Worm (Caenorhabditis elegans): ENCODE results near the gene F58E6.8.

The F58E6.8 gene

DNA sequence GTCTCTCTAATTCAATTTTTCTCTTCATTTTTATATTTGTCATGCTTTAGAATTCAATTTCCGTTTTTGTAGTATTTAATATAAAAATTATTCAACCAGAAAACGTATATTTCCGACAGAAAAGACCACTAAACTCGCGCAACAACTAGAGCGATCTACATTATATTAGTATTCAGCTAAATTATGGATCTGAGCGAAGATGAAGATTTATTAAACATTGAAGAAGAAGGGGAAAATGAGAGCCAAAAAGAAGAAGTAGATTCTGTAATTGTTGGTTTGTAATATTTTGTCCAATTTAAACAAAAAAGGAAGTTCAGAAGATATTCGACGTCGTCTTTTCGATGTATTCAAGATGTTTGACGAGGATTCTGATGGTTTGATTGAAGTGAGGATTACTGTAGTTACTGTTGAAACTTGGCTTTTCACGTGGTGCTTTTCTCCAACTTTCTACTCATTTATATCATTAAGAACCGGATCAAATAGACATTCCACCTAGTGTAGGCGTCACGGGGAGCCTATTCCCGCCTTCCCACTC lies 21.6 kb downstream of the F58E6.8 start, which contains the start of gene cal-7:
Gene cal-7, plus strand, starts transcription at position 184 of the 535 bp plus-strand sequence.
- TF ChIP-seq C38D4.7 (GFP tag; optimal IDR thresholded peaks at IDR 0.05) (no peak), ref-2 (tag; optimal IDR thresholded peaks at IDR 0.05) (no peak), ceh-2 (tag; optimal IDR thresholded peaks at IDR 0.05) (no peak), fkh-6 (tag; optimal IDR thresholded peaks at IDR 0.05) (no peak), unc-42 (tag; optimal IDR thresholded peaks at IDR 0.05) (no peak), pag-3 (tag; optimal IDR thresholded peaks at IDR 0.05; ENCODE audit: borderline replicate concordance) (no peak), elt-4 (tag; optimal IDR thresholded peaks at IDR 0.05) (no peak), pax-1 (tag; optimal IDR thresholded peaks at IDR 0.05) (no peak), Y22D7AL.16 (tag; optimal IDR thresholded peaks at IDR 0.05) (no peak), elt-2 (tag; optimal IDR thresholded peaks at IDR 0.05) (no peak), ceh-24 (tag; optimal IDR thresholded peaks at IDR 0.05) (no peak), nhr-232 (tag; optimal IDR thresholded peaks at IDR 0.05) (no peak), nhr-11 (tag; optimal IDR thresholded peaks at IDR 0.05) (no peak), unc-55 (GFP tag; optimal IDR thresholded peaks at IDR 0.05) (no peak), ttx-3 (tag; optimal IDR thresholded peaks at IDR 0.05) (no peak), ceh-18 (tag; optimal IDR thresholded peaks at IDR 0.05) (no peak), ceh-31 (tag; optimal IDR thresholded peaks at IDR 0.05) (no peak)

DNA sequence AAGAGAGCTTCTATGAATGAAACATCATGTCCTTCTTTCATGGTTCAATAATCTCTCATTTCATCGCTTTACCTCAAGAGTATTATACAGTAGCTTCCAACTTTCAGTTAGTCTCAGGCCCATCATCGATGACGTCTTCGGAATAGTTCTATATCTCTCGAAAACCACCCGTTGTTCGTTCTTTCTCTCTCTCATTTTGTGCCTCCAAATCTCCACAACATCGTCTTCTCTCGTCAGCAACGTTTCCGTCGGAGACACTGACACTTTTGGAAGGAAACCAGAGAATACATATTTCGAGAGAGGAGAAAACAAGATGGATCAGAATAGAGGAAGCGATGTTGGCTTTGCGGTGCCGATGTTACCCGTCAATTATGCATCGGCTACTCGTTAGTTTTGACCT lies 23.8 kb downstream of the F58E6.8 start:
- peak; percentile 24 for TF ChIP-seq ref-2 (tag; optimal IDR thresholded peaks at IDR 0.05)
- no peak for TF ChIP-seq odd-2 (tag; optimal IDR thresholded peaks at IDR 0.05)
- TF ChIP-seq unc-55 (GFP tag; optimal IDR thresholded peaks at IDR 0.05), result peak; percentile 10
- TF ChIP-seq ceh-19 (GFP tag; optimal IDR thresholded peaks at IDR 0.05), result peak; percentile 27
- TF ChIP-seq nfya-1 (tag; optimal IDR thresholded peaks at IDR 0.05), result no peak

DNA sequence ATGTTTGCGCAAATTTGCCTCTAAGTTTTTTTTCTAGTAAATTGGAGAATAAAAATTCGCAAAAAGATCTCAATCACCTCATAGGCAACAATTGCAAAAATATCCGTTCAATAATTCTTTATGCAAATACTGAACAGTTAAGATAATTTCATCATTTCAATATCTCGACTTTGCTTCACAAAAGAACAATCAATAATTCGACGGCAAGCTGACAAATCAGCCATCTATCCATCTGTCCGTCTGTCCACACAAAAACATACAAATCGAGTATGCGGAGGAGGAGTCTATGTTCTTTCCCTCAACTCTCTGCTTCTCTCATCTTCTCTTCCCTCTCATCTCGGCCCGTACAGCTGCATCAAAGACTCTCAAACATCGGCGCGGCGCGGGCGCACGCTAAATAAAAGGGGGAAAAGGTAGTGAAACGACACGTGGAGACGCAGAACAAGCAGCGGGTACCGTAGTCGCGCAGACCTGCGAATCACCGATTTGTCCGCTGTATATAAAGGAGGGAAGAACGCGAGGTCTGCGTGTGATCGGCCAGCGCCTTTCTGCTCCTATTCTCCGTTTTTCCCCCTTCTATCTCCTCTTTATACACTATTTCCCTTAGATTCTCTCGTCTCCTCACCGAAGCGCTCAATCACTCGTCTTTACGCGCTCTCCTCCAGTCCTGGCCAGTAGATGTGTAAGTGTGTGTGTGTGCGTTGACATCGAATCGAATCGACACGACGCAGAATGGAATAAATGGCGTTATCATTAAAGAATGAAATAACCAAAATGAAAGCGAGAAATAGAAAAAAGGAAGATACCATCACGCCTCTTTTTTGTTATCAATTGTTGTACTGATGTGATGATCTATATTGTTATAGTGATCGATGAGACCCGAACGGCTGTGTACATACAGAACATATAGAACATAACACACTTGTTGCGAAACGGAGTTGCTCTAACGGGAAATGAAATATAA lies 24.6 kb downstream of the F58E6.8 start:
- TF ChIP-seq ztf-16 (tag; optimal IDR thresholded peaks at IDR 0.05) (peak; percentile 73), unc-3 (GFP tag; conservative IDR thresholded peaks at IDR 0.05) (no peak), unc-3 (tag; optimal IDR thresholded peaks at IDR 0.05) (peak; percentile 50), hlh-30 (tag; optimal IDR thresholded peaks at IDR 0.05; ENCODE audit: insufficient read depth) (peak; percentile 91), fax-1 (tag; optimal IDR thresholded peaks at IDR 0.05) (peak; percentile 33), ceh-18 (tag; optimal IDR thresholded peaks at IDR 0.05) (peak; percentile 96), Y22D7AL.16 (tag; optimal IDR thresholded peaks at IDR 0.05) (no peak), syd-9 (tag; optimal IDR thresholded peaks at IDR 0.05) (peak; percentile 76), sox-2 (GFP tag; IDR thresholded peaks at IDR 0.05) (peak; percentile 58), fkh-10 (GFP tag; optimal IDR thresholded peaks at IDR 0.05) (peak; percentile 75), ets-4 (tag; optimal IDR thresholded peaks at IDR 0.05) (peak; percentile 83), dve-1 (tag; optimal IDR thresholded peaks at IDR 0.05) (peak; percentile 64), T23F11.4 (GFP tag; optimal IDR thresholded peaks at IDR 0.05) (peak; percentile 5), ceh-31 (tag; optimal IDR thresholded peaks at IDR 0.05) (peak; percentile 98), tbx-2 (tag; optimal IDR thresholded peaks at IDR 0.05) (peak; percentile 95), madf-2 (tag; optimal IDR thresholded peaks at IDR 0.05) (peak; percentile 73), che-1 (tag; optimal IDR thresholded peaks at IDR 0.05) (peak; percentile 56), fkh-6 (tag; optimal IDR thresholded peaks at IDR 0.05) (no peak), sox-4 (tag; optimal IDR thresholded peaks at IDR 0.05) (peak; percentile 52), rnt-1 (tag; optimal IDR thresholded peaks at IDR 0.05) (peak; percentile 94), unc-86 (tag; optimal IDR thresholded peaks at IDR 0.05) (peak; percentile 42), hlh-8 (tag; optimal IDR thresholded peaks at IDR 0.05) (peak; percentile 88), hlh-13 (GFP tag; optimal IDR thresholded peaks at IDR 0.05) (no peak), eyg-1 (tag; optimal IDR thresholded peaks at IDR 0.05) (peak; percentile 72), pag-3 (tag; optimal IDR thresholded peaks at IDR 0.05; ENCODE audit: borderline replicate concordance) (peak; percentile 55), pax-1 (tag; optimal IDR thresholded peaks at IDR 0.05) (no peak), ceh-30 (tag; optimal IDR thresholded peaks at IDR 0.05) (no peak), nfya-1 (tag; optimal IDR thresholded peaks at IDR 0.05) (peak; percentile 100), ahr-1 (tag; optimal IDR thresholded peaks at IDR 0.05) (peak; percentile 70), K09A11.1 (tag; optimal IDR thresholded peaks at IDR 0.05; ENCODE audit: insufficient read depth) (peak; percentile 15), pha-4 (tag; optimal IDR thresholded peaks at IDR 0.05) (no peak), nhr-11 (tag; optimal IDR thresholded peaks at IDR 0.05) (no peak), hlh-6 (tag; optimal IDR thresholded peaks at IDR 0.05) (peak; percentile 60), odd-2 (tag; optimal IDR thresholded peaks at IDR 0.05) (no peak)

Measured in whole organism, late embryonic.